Worm (Caenorhabditis elegans): ENCODE measurements around the gene rab-21.

DNA sequence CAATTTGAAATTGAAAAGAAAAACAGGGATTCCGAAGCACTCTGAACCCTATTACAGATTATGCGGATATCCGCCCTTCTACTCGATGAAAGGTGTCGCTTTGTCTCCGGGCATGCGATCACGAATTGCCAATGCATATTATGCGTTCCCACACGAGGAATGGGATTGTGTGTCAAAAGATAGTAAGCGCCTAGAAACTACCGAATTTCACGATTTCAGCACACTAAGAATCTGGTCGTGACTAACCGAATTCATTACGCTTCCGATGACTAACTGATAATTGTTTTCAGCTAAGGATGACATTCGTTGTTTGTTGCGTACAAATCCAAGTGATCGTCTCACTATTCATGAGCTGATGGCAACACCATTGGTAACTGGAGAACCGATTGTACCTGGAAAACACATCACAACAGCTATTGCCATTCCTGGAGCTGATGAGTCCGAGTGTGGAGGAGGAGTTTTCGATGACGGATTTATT is 31.5 kb upstream of the rab-21 start:
- TF ChIP-seq ces-1 (GFP tag; optimal IDR thresholded peaks at IDR 0.05), result no peak
- TF ChIP-seq unc-62 (GFP tag; optimal IDR thresholded peaks at IDR 0.05), result no peak
- TF ChIP-seq egl-27 (tag; optimal IDR thresholded peaks at IDR 0.05), result no peak
- TF ChIP-seq jun-1 (tag; optimal IDR thresholded peaks at IDR 0.05), result no peak
- no peak for TF ChIP-seq mdl-1 (tag; optimal IDR thresholded peaks at IDR 0.05)
- no peak for TF ChIP-seq nhr-237 (tag; optimal IDR thresholded peaks at IDR 0.05)
- TF ChIP-seq ztf-4 (tag; optimal IDR thresholded peaks at IDR 0.05), result no peak
- no peak for TF ChIP-seq C04F5.9 (tag; optimal IDR thresholded peaks at IDR 0.05)
- TF ChIP-seq ets-5 (GFP tag; IDR thresholded peaks at IDR 0.05), result no peak

Measured in whole organism, L1 larva.